Worm (Caenorhabditis elegans) whole organism, early embryonic: ENCODE data around the gene T03G11.10.

Source experiments
- B0310.2 ChIP-seq: sonication (generic microtip); optimal IDR thresholded peaks from 2 replicates; lab custom pipeline; 2016; ENCODE audit warnings: mild to moderate bottlenecking, missing genetic modification characterization, missing compliant biosample characterization
- aly-1 ChIP-seq: sonication (generic microtip); optimal IDR thresholded peaks from 2 replicates; lab custom pipeline; 2016; ENCODE audit warnings: missing genetic modification characterization, missing compliant biosample characterization
- ama-1 ChIP-seq: fragments of 150-350 bp; optimal IDR thresholded peaks from 2 replicates; lab custom pipeline; 2014
- sea-1 ChIP-seq: fragments of 200-800 bp; sonication (Bioruptor generic); conservative IDR thresholded peaks from 2 replicates; pipeline ENCODE4 v1.3.6; 2022; ENCODE audit warnings: missing genetic modification characterization, missing compliant biosample characterization

- TF ChIP-seq B0310.2 (tag; lab: Kevin White, UChicago) = no peak
- no peak for TF ChIP-seq sea-1 (GFP tag; lab: Robert Waterston, UW)
- no peak for TF ChIP-seq ama-1 (lab: Kevin White, UChicago)
- TF ChIP-seq aly-1 (tag; lab: Kevin White, UChicago) = no peak
These were observed 40.1 kb upstream of the T03G11.10 start for ce11 chrX:5210927-5211655.
